Fruit fly (Drosophila melanogaster) whole organism: ENCODE measurements around the gene CG10343.

ENCODE experiments used
- CG8478 ChIP-seq: fragments of >200 bp; optimal IDR thresholded peaks from 2 replicates; lab custom pipeline; 2018; ENCODE audit warnings: inconsistent platforms
- Dll ChIP-seq: fragments of >200 bp; optimal IDR thresholded peaks from 2 replicates; lab custom pipeline; 2017
- EcR ChIP-seq, 2 experiments: fragments of >200 bp; optimal IDR thresholded peaks; 2 replicates each; lab custom pipeline; 2017; ENCODE audit warnings: missing biosample characterization in 2 of 2, missing genetic modification characterization in 2 of 2, missing genetic modification reagents in 2 of 2
- pan ChIP-seq: fragments of >200 bp; optimal IDR thresholded peaks from 2 replicates; lab custom pipeline; 2017
- psq ChIP-seq: fragments of >200 bp; optimal IDR thresholded peaks from 2 replicates; lab custom pipeline; 2017
- usp ChIP-seq: fragments of >200 bp; optimal IDR thresholded peaks from 2 replicates; lab custom pipeline; 2017; ENCODE audit warnings: missing biosample characterization, missing genetic modification characterization, mixed read lengths

dm6 chr2L:18724842-18725241, 21.6 kb downstream of the CG10343 start:
- TF ChIP-seq EcR (GFP tag; optimal IDR thresholded peaks at IDR 0.05; lab: Kevin White, UChicago) (no peak), pan (no peak), Dll (lab: Kevin White, UChicago) (no peak), CG8478 (lab: Kevin White, UChicago) (no peak), usp (no peak), psq (lab: Kevin White, UChicago) (no peak)
